Worm (Caenorhabditis elegans): ENCODE results near the gene F40F9.3.

DNA sequence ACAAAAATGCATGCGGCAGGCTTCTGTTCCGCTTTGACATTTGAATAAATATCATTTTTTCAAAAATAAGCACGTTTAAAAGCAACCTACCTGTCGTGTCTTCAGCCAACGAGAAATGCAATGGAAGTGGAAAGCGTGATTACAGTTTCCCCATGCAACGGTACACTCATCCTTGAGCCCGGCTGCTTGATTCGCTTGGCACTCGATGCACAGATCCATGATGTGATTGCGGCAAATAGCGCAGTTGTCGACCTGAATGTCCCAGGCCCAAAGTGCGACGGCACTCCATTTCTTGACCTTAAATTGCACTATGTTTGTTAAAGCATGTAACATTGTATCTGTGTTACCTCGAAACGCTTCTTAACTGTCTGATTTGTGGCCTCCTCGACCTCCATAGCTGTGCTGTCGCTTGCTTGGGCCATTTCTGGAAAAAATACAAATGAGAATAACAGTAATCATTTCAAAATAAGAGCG lies 24.9 kb upstream of the F40F9.3 start, which contains the start of gene rbx-1:
- TF ChIP-seq nhr-237 (tag; optimal IDR thresholded peaks at IDR 0.05) (no peak), pqm-1 (tag; optimal IDR thresholded peaks at IDR 0.05) (no peak), elt-3 (tag; optimal IDR thresholded peaks at IDR 0.05) (no peak)
